Worm (Caenorhabditis elegans): ENCODE data around the gene Y37A1B.4.

The Y37A1B.4 gene

DNA sequence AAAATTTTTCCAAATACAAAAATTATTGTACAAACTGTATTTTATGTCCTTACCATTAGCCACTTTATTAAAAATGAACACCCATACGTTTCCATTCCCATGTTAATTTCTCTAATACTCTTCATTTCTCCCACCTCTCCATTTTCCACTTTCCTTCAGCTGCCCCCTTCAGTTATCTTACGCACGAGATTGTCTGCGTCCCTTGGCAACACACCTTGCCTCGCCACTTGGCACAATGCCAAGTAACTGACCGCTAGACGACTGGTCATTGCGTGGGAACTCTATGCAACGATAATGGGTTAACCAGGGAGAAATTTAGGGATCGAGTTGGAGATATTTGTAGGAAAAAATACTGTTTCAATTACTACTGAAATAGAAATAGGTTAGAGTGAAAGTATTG lies 13.7 kb downstream of the Y37A1B.4 start:
- TF ChIP-seq lin-15B (tag; optimal IDR thresholded peaks at IDR 0.05) (no peak), eor-1 (tag; optimal IDR thresholded peaks at IDR 0.05) (no peak), skn-1 (tag; optimal IDR thresholded peaks at IDR 0.05) (no peak), nfya-1 (tag; optimal IDR thresholded peaks at IDR 0.05; ENCODE audit: insufficient read depth) (no peak), nhr-25 (tag; optimal IDR thresholded peaks at IDR 0.05) (no peak), sea-2 (GFP tag; optimal IDR thresholded peaks at IDR 0.05) (no peak), ceh-82 (tag; optimal IDR thresholded peaks at IDR 0.05) (no peak), fos-1 (tag; optimal IDR thresholded peaks at IDR 0.05) (no peak), unc-62 (GFP tag; optimal IDR thresholded peaks at IDR 0.05) (no peak), elt-2 (tag; optimal IDR thresholded peaks at IDR 0.05) (no peak), nhr-77 (tag; optimal IDR thresholded peaks at IDR 0.05) (no peak), nhr-237 (tag; optimal IDR thresholded peaks at IDR 0.05) (no peak), unc-39 (tag; optimal IDR thresholded peaks at IDR 0.05) (no peak), ztf-4 (tag; optimal IDR thresholded peaks at IDR 0.05) (no peak), ceh-28 (tag; optimal IDR thresholded peaks at IDR 0.05) (no peak), jun-1 (tag; optimal IDR thresholded peaks at IDR 0.05) (no peak), ceh-9 (tag; optimal IDR thresholded peaks at IDR 0.05) (no peak), hmg-11 (tag; optimal IDR thresholded peaks at IDR 0.05) (no peak)

ce11 chrIV:14043680-14044079 lies 16.8 kb downstream of the Y37A1B.4 start, which contains the start of gene Y37A1B.7:
Gene Y37A1B.7, minus strand, starts transcription at chrIV:14043780.
- no peak for TF ChIP-seq lsy-12 (tag; optimal IDR thresholded peaks at IDR 0.05)
- no peak for TF ChIP-seq unc-39 (tag; optimal IDR thresholded peaks at IDR 0.05)
- no peak for TF ChIP-seq pha-4 (tag; optimal IDR thresholded peaks at IDR 0.05)
- TF ChIP-seq daf-12 (tag; optimal IDR thresholded peaks at IDR 0.05): no peak
- TF ChIP-seq skn-1 (tag; optimal IDR thresholded peaks at IDR 0.05): no peak
- no peak for TF ChIP-seq nhr-67 (tag; optimal IDR thresholded peaks at IDR 0.05)
- no peak for TF ChIP-seq fkh-2 (tag; optimal IDR thresholded peaks at IDR 0.05)
- no peak for TF ChIP-seq ceh-9 (tag; optimal IDR thresholded peaks at IDR 0.05)
- no peak for TF ChIP-seq ceh-16 (tag; optimal IDR thresholded peaks at IDR 0.05)
- TF ChIP-seq nhr-76 (tag; optimal IDR thresholded peaks at IDR 0.05): no peak
- no peak for TF ChIP-seq unc-62 (GFP tag; optimal IDR thresholded peaks at IDR 0.05)
- TF ChIP-seq ztf-4 (tag; optimal IDR thresholded peaks at IDR 0.05): no peak
- no peak for TF ChIP-seq pqm-1 (tag; optimal IDR thresholded peaks at IDR 0.05)

ce11 chrIV:14034571-14034954 lies 25.9 kb downstream of the Y37A1B.4 start:
- TF ChIP-seq ztf-4 (tag; optimal IDR thresholded peaks at IDR 0.05): no peak
- no peak for TF ChIP-seq ceh-16 (tag; optimal IDR thresholded peaks at IDR 0.05)
- TF ChIP-seq nhr-67 (tag; optimal IDR thresholded peaks at IDR 0.05): no peak
- TF ChIP-seq ZK546.5 (tag; optimal IDR thresholded peaks at IDR 0.05): no peak
- no peak for TF ChIP-seq lsy-12 (tag; optimal IDR thresholded peaks at IDR 0.05)
- no peak for TF ChIP-seq R02D3.7 (tag; optimal IDR thresholded peaks at IDR 0.05)
- no peak for TF ChIP-seq nhr-43 (tag; optimal IDR thresholded peaks at IDR 0.05; ENCODE audit: poor library complexity, severe bottlenecking)
- no peak for TF ChIP-seq ama-1 (optimal IDR thresholded peaks at IDR 0.05)
- TF ChIP-seq nhr-28 (tag; optimal IDR thresholded peaks at IDR 0.05): no peak
- no peak for TF ChIP-seq jun-1 (tag; optimal IDR thresholded peaks at IDR 0.05)
- no peak for TF ChIP-seq egl-5 (tag; optimal IDR thresholded peaks at IDR 0.05)
- no peak for TF ChIP-seq ceh-28 (tag; optimal IDR thresholded peaks at IDR 0.05)
- no peak for TF ChIP-seq ztf-11 (tag; optimal IDR thresholded peaks at IDR 0.05)
- TF ChIP-seq fos-1 (tag; optimal IDR thresholded peaks at IDR 0.05): no peak
- TF ChIP-seq unc-62 (GFP tag; optimal IDR thresholded peaks at IDR 0.05): no peak
- TF ChIP-seq elt-1 (tag; optimal IDR thresholded peaks at IDR 0.05): no peak
- TF ChIP-seq pha-4 (tag; optimal IDR thresholded peaks at IDR 0.05): no peak

DNA sequence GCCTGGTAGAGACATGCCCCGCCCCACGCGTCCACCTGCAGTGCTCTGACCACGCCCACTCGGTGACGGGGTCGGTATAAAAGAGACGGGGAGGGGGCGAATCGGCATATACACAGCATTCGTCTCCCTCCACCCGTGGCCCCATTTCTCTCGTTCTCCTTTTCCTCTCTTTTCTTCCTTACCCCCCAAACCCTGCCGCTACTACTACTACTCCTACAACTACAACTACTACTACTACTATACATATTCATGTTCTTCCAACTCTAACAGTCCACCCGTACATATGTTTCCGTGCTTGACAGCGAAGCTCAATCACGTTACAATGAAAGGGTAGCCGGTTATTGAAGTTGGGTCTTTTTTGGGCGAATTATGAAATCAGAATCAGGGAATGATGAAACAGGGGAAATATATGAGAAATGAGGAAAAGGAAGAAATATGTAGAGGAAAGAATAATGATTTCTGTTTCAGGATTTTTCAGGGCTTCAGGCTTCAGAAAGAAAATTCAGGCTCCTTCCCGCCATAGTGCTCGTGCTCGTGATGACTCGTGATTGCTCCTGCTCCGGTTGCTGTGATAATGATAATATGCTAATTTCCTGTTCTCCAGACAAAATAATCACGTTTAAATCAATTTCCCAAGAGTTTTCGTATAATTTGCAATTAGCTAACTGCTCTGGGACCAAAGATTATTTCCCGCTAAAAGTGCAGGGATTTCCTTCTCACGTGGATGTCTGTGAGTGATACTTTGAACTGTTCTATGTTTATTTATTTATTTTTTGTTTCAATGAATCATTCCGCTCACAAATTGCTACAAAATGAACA lies 26.6 kb downstream of the Y37A1B.4 start:
- TF ChIP-seq fkh-2 (tag; optimal IDR thresholded peaks at IDR 0.05) (peak; percentile 34), hmg-11 (tag; optimal IDR thresholded peaks at IDR 0.05) (peak; percentile 4), skn-1 (tag; optimal IDR thresholded peaks at IDR 0.05) (peak; percentile 81), egl-27 (tag; optimal IDR thresholded peaks at IDR 0.05) (no peak), sea-2 (GFP tag; optimal IDR thresholded peaks at IDR 0.05) (no peak), ztf-4 (tag; optimal IDR thresholded peaks at IDR 0.05) (peak; percentile 31), ceh-28 (tag; optimal IDR thresholded peaks at IDR 0.05) (peak; percentile 79), nhr-76 (tag; optimal IDR thresholded peaks at IDR 0.05) (peak; percentile 15), ceh-16 (tag; optimal IDR thresholded peaks at IDR 0.05) (no peak), ceh-82 (tag; optimal IDR thresholded peaks at IDR 0.05) (peak; percentile 79), egl-5 (tag; optimal IDR thresholded peaks at IDR 0.05) (peak; percentile 51), elt-2 (tag; optimal IDR thresholded peaks at IDR 0.05) (no peak), nfya-1 (tag; optimal IDR thresholded peaks at IDR 0.05; ENCODE audit: insufficient read depth) (peak; percentile 95), zag-1 (tag; optimal IDR thresholded peaks at IDR 0.05) (no peak), fkh-10 (GFP tag; optimal IDR thresholded peaks at IDR 0.05) (peak; percentile 57), ZK546.5 (tag; optimal IDR thresholded peaks at IDR 0.05) (no peak), eor-1 (tag; optimal IDR thresholded peaks at IDR 0.05) (no peak), unc-39 (tag; optimal IDR thresholded peaks at IDR 0.05) (no peak), nhr-11 (tag; optimal IDR thresholded peaks at IDR 0.05) (no peak), nhr-237 (tag; optimal IDR thresholded peaks at IDR 0.05) (no peak), elt-3 (tag; optimal IDR thresholded peaks at IDR 0.05) (peak in 1 of 3 experiments; percentile 39), nhr-12 (tag; optimal IDR thresholded peaks at IDR 0.05) (no peak), lsy-12 (tag; optimal IDR thresholded peaks at IDR 0.05) (peak; percentile 80), nhr-28 (tag; optimal IDR thresholded peaks at IDR 0.05) (no peak), pha-4 (tag; optimal IDR thresholded peaks at IDR 0.05) (peak; percentile 83), ama-1 (optimal IDR thresholded peaks at IDR 0.05) (peak; percentile 100), unc-62 (GFP tag; optimal IDR thresholded peaks at IDR 0.05) (peak; percentile 5), daf-12 (tag; optimal IDR thresholded peaks at IDR 0.05) (no peak), jun-1 (tag; optimal IDR thresholded peaks at IDR 0.05) (no peak), ztf-11 (tag; optimal IDR thresholded peaks at IDR 0.05) (no peak), mdl-1 (tag; optimal IDR thresholded peaks at IDR 0.05) (peak; percentile 77)

Measured in whole organism, L3 larva.